Worm (Caenorhabditis elegans) whole organism, L3 larva: ENCODE results near the gene F54F2.14.

Experiments
- ama-1 ChIP-seq: fragments of 150-350 bp; optimal IDR thresholded peaks from 2 replicates; lab custom pipeline; 2018
- ceh-82 ChIP-seq: fragments of 150-350 bp; optimal IDR thresholded peaks from 2 replicates; lab custom pipeline; 2014; ENCODE audit warnings: missing biosample characterization, missing genetic modification characterization
- ceh-9 ChIP-seq: sonication (generic microtip); optimal IDR thresholded peaks from 2 replicates; lab custom pipeline; 2018; ENCODE audit warnings: missing biosample characterization, missing genetic modification characterization
- elt-2 ChIP-seq: sonication (generic microtip); optimal IDR thresholded peaks from 2 replicates; lab custom pipeline; 2016; ENCODE audit warnings: missing genetic modification reagents, mild to moderate bottlenecking, missing genetic modification characterization, missing compliant biosample characterization
- elt-3 ChIP-seq, 3 experiments: fragments of 150-350 bp in 1 of 3; sonication (generic microtip) in 2 of 3; optimal IDR thresholded peaks; 2 replicates in 2 of 3; 4 replicates in 1 of 3; lab custom pipeline; 2014 to 2017; ENCODE audit warnings: missing biosample characterization in 3 of 3, missing genetic modification characterization in 3 of 3
- fkh-10 ChIP-seq: sonication (generic microtip); optimal IDR thresholded peaks from 2 replicates; lab custom pipeline; 2017; ENCODE audit warnings: missing biosample characterization, missing genetic modification reagents, missing genetic modification characterization
- nhr-25 ChIP-seq: sonication (generic microtip); optimal IDR thresholded peaks from 2 replicates; lab custom pipeline; 2017; ENCODE audit warnings: missing biosample characterization, missing genetic modification characterization
- nhr-76 ChIP-seq: fragments of 150-350 bp; sonication (generic microtip); optimal IDR thresholded peaks from 5 replicates; lab custom pipeline; 2014; ENCODE audit warnings: missing biosample characterization, missing genetic modification characterization
- nhr-77 ChIP-seq: fragments of 150-350 bp; optimal IDR thresholded peaks from 2 replicates; lab custom pipeline; 2014; ENCODE audit warnings: missing biosample characterization, missing genetic modification characterization
- ztf-11 ChIP-seq: fragments of 150-350 bp; optimal IDR thresholded peaks from 2 replicates; lab custom pipeline; 2014; ENCODE audit warnings: missing biosample characterization, missing genetic modification characterization

ce11 chrIII:8805815-8806214 lies 14.5 kb downstream of the F54F2.14 start:
- no peak for TF ChIP-seq ztf-11 (tag; lab: Kevin White, UChicago)
- TF ChIP-seq ceh-9: no peak
- no peak for TF ChIP-seq nhr-77 (tag; lab: Kevin White, UChicago)
- TF ChIP-seq nhr-25 (tag; lab: Kevin White, UChicago): no peak
- TF ChIP-seq fkh-10 (GFP tag; lab: Kevin White, UChicago): no peak
- no peak for TF ChIP-seq nhr-76 (tag; lab: Kevin White, UChicago)
- no peak for TF ChIP-seq ama-1 (lab: Kevin White, UChicago)
- TF ChIP-seq elt-3 (tag; optimal IDR thresholded peaks at IDR 0.05; lab: Kevin White, UChicago): no peak
- TF ChIP-seq elt-2 (tag; lab: Kevin White, UChicago): no peak
- TF ChIP-seq ceh-82 (tag; lab: Kevin White, UChicago): no peak
